Worm (Caenorhabditis elegans) whole organism, midembryonic: ENCODE results near the gene srz-13.

ENCODE experiments used
- T22C8.4 ChIP-seq: fragments of 200-800 bp; sonication (Bioruptor generic); IDR thresholded peaks from 2 replicates; pipeline ENCODE4 v1.3.6; 2022; ENCODE audit warnings: missing genetic modification characterization, missing compliant biosample characterization
- cog-1 ChIP-seq: sonication (generic microtip); optimal IDR thresholded peaks from 2 replicates; lab custom pipeline; 2016; ENCODE audit warnings: missing genetic modification characterization, missing compliant biosample characterization
- flt-1 ChIP-seq: fragments of 200-800 bp; sonication (Bioruptor generic); IDR thresholded peaks from 2 replicates; pipeline ENCODE4 v1.3.6; 2022; ENCODE audit warnings: missing genetic modification characterization, missing compliant biosample characterization
- klf-2 ChIP-seq: fragments of 200-800 bp; sonication (Bioruptor generic); conservative IDR thresholded peaks from 2 replicates; pipeline ENCODE4 v1.3.6; 2022; ENCODE audit warnings: missing genetic modification reagents, missing genetic modification characterization, missing compliant biosample characterization
- med-1 ChIP-seq: sonication (generic microtip); optimal IDR thresholded peaks from 2 replicates; lab custom pipeline; 2017; ENCODE audit warnings: missing genetic modification characterization, mild to moderate bottlenecking, missing compliant biosample characterization, antibody characterized with exemption, missing genetic modification reagents; ENCODE audit not compliant: insufficient read depth
- ref-1 ChIP-seq: fragments of 200-800 bp; sonication (Bioruptor generic); conservative IDR thresholded peaks from 2 replicates; pipeline ENCODE4 v1.3.6; 2022; ENCODE audit warnings: missing genetic modification reagents, missing genetic modification characterization, missing compliant biosample characterization
- tab-1 ChIP-seq: fragments of 200-800 bp; sonication (Bioruptor generic); IDR thresholded peaks from 2 replicates; pipeline ENCODE4 v1.3.6; 2022; ENCODE audit warnings: missing genetic modification characterization, missing compliant biosample characterization
- ztf-23 ChIP-seq: fragments of 200-800 bp; sonication (Bioruptor generic); IDR thresholded peaks from 2 replicates; pipeline ENCODE4 v1.3.6; 2022; ENCODE audit warnings: missing genetic modification reagents, missing genetic modification characterization, missing compliant biosample characterization
- ztf-29 ChIP-seq: fragments of 200-800 bp; sonication (Bioruptor generic); IDR thresholded peaks from 2 replicates; pipeline ENCODE4 v1.3.6; 2022; ENCODE audit warnings: missing genetic modification reagents, missing genetic modification characterization, missing compliant biosample characterization

DNA sequence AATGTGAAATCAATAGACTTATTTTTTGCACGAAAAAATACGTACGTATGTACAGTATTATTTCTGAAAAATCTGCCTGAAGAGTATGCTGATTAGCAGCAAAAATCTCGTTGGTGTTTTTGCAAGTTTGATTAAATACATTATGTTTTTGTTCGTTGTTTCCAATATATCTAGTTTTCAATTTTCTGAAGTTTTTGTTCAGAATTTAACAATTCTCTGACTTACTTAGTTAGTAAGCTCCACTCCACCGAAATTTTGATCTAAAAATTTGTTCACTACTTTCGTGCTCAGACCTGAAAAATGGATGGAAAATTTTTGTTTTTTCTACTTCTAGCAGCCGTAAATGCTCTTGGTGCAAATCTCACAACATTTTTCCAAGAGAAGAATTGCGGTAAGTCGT lies 22.7 kb downstream of the srz-13 start, which contains the start of gene irld-26:
- no peak for TF ChIP-seq ztf-29 (GFP tag; lab: Robert Waterston, UW)
- no peak for TF ChIP-seq cog-1 (tag; lab: Kevin White, UChicago)
- no peak for TF ChIP-seq ztf-23 (GFP tag; lab: Robert Waterston, UW)
- no peak for TF ChIP-seq flt-1
- no peak for TF ChIP-seq ref-1
- no peak for TF ChIP-seq T22C8.4 (GFP tag; lab: Robert Waterston, UW)
- no peak for TF ChIP-seq klf-2
- TF ChIP-seq med-1 (GFP tag; lab: Kevin White, UChicago): no peak
- TF ChIP-seq tab-1: no peak
